2 worm cellular contexts compared by ENCODE assay signal in genomic region chrIII:11360156-11360555, ce11.
TF ChIP-seq lines count a peak whose summit lies in the region.

Gene T28D6.4, plus strand, starts transcription at chrIII:11360456.

TF ChIP-seq in whole organism, L1 larva, 84 proteins besides CTCF, POLR2A, EP300 and RAD21:
- no peak for TF ChIP-seq unc-86 (tag; optimal IDR thresholded peaks at IDR 0.05; lab: Kevin White, UChicago)
- TF ChIP-seq F16B12.6 (tag; optimal IDR thresholded peaks at IDR 0.05; lab: Kevin White, UChicago): no peak
- TF ChIP-seq nhr-28 (tag; optimal IDR thresholded peaks at IDR 0.05; lab: Kevin White, UChicago): no peak
- no peak for TF ChIP-seq irx-1 (tag; optimal IDR thresholded peaks at IDR 0.05; lab: Kevin White, UChicago)
- peak; percentile 3 for TF ChIP-seq lin-14 (GFP tag; optimal IDR thresholded peaks at IDR 0.05; lab: Kevin White, UChicago)
- TF ChIP-seq dsc-1 (tag; optimal IDR thresholded peaks at IDR 0.05; lab: Kevin White, UChicago): no peak

TF ChIP-seq in whole organism, L3 larva, 47 proteins besides CTCF, POLR2A, EP300 and RAD21:
- no peak for TF ChIP-seq zag-1 (tag; optimal IDR thresholded peaks at IDR 0.05; lab: Kevin White, UChicago)
- peak; percentile 4 for TF ChIP-seq lin-39 (tag; optimal IDR thresholded peaks at IDR 0.05; lab: Kevin White, UChicago)

Comparison
In these comparisons a context has a peak if more than half of its experiments do, and no peak if none do; other contexts are left out.
1. Of the 26 proteins assayed by ChIP-seq in both whole organism, L1 larva and whole organism, L3 larva: peak only in whole organism, L1 larva: none; only in whole organism, L3 larva: lin-39; in both: none; in neither: 25.